Worm (Caenorhabditis elegans) whole organism, young adult: ENCODE results near the gene hrpa-2.

Source experiments
- F49E8.2 ChIP-seq: sonication (generic microtip); optimal IDR thresholded peaks from 3 replicates; lab custom pipeline; 2017; ENCODE audit warnings: missing genetic modification characterization, mild to moderate bottlenecking, missing compliant biosample characterization, antibody characterized with exemption, moderate library complexity; ENCODE audit not compliant: insufficient read depth
- akir-1 ChIP-seq: fragments of 200-800 bp; sonication (Bioruptor generic); optimal IDR thresholded peaks from 2 replicates; lab custom pipeline; 2018; ENCODE audit warnings: mild to moderate bottlenecking, missing genetic modification characterization, moderate library complexity, missing compliant biosample characterization
- ama-1 ChIP-seq, 3 experiments: fragments of 150-350 bp in 1 of 3; sonication (generic microtip) in 2 of 3; optimal IDR thresholded peaks; 2 replicates each; lab custom pipeline; 2014 to 2018; ENCODE audit warnings: missing biosample characterization in 2 of 3, missing genetic modification characterization in 2 of 3, missing genetic modification reagents in 2 of 3
- athp-1 ChIP-seq: sonication (generic microtip); optimal IDR thresholded peaks from 2 replicates; lab custom pipeline; 2017; ENCODE audit warnings: mild to moderate bottlenecking, missing genetic modification characterization, missing compliant biosample characterization
- hmg-1.2 ChIP-seq: fragments of 200-800 bp; sonication (Bioruptor generic); IDR thresholded peaks from 2 replicates; pipeline ENCODE4 v1.3.6; 2022; ENCODE audit warnings: missing genetic modification reagents, missing genetic modification characterization, missing compliant biosample characterization
- pha-4 ChIP-seq: fragments of 150-350 bp; sonication (generic microtip); optimal IDR thresholded peaks from 2 replicates; lab custom pipeline; 2014; ENCODE audit warnings: missing biosample characterization, missing genetic modification reagents, missing genetic modification characterization
- sea-2 ChIP-seq: fragments of 200-800 bp; sonication (Bioruptor generic); IDR thresholded peaks from 2 replicates; pipeline ENCODE4 v1.3.6; 2022; ENCODE audit warnings: missing genetic modification characterization, missing compliant biosample characterization
- unc-130 ChIP-seq: sonication (generic microtip); optimal IDR thresholded peaks from 2 replicates; lab custom pipeline; 2016; ENCODE audit warnings: missing genetic modification reagents, missing genetic modification characterization, missing compliant biosample characterization
- unc-62 ChIP-seq: fragments of 150-350 bp; optimal IDR thresholded peaks from 2 replicates; lab custom pipeline; 2014; ENCODE audit warnings: missing biosample characterization, missing genetic modification reagents, missing genetic modification characterization
- ztf-18 ChIP-seq: sonication (generic microtip); optimal IDR thresholded peaks from 2 replicates; lab custom pipeline; 2016; ENCODE audit warnings: missing genotype, mild to moderate bottlenecking, missing genetic modification characterization, missing compliant biosample characterization
- ztf-26 ChIP-seq: sonication (generic microtip); optimal IDR thresholded peaks from 2 replicates; lab custom pipeline; 2017; ENCODE audit warnings: missing genetic modification characterization, missing compliant biosample characterization

DNA sequence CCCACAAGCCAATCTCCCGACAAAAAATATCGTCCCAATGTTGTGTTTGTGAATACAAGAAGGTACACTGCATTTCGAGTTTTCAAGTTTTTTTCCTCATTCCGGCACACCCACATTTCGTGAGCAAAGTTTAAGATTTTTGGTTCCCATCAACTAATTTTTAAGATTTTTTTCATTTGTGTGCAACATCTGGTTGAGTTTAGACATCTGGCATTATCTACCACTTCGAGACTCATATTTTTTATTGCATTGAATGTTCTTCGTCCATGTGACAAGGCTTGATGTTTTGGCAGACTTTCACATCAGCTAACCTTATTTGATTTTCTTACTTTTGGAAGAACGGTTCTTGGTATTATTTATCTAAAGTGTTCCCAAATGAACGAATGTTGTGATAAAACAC is 44.2 kb downstream of the hrpa-2 start:
- TF ChIP-seq hmg-1.2 (GFP tag; lab: Robert Waterston, UW) (no peak), ztf-18 (tag; lab: Kevin White, UChicago) (no peak), F49E8.2 (tag; lab: Kevin White, UChicago) (no peak), akir-1 (GFP tag; lab: Kevin White, UChicago) (no peak), athp-1 (no peak), sea-2 (GFP tag; lab: Robert Waterston, UW) (no peak), unc-130 (GFP tag; lab: Kevin White, UChicago) (no peak), ama-1 (optimal IDR thresholded peaks at IDR 0.05; lab: Kevin White, UChicago) (no peak), ama-1 (GFP tag; optimal IDR thresholded peaks at IDR 0.05; lab: Kevin White, UChicago) (no peak), ztf-26 (no peak), unc-62 (GFP tag; lab: Kevin White, UChicago) (no peak), pha-4 (tag; lab: Kevin White, UChicago) (no peak)
